Worm (Caenorhabditis elegans): ENCODE results near the gene gst-40.

DNA sequence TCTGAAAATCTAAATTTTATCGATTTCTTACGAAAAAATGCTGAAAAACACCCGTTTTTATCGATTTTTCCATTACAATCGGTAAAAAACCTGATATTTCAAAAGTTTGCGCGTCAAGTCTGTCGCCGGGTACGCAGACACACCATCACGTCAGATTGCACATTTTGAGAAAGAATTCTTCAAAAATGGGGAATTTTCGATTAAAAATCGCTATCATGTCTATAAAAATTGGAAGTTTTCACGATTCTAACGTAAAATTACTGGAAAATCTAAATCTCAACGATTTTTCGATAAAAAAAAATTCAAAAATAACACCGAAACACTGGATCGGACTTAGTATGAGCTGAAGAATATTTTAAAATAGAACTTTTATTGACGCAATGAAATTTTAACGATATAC, 34.0 kb downstream of the gst-40 start, which contains the start of gene F56B3.4:
- TF ChIP-seq W03F9.2 (tag; optimal IDR thresholded peaks at IDR 0.05): no peak
- TF ChIP-seq him-1 (tag; optimal IDR thresholded peaks at IDR 0.05): no peak
- no peak for TF ChIP-seq dao-5 (tag; optimal IDR thresholded peaks at IDR 0.05)

Measured in whole organism, L4/young adult.